Fruit fly (Drosophila melanogaster) whole organism, embryonic: ENCODE results near the gene CG4270.
A peak's percentile ranks its signal among the peaks of the same experiment; 100 is the strongest.

Experiments
- CG10147 ChIP-seq: fragments of 200-800 bp; sonication (Bioruptor generic); optimal IDR thresholded peaks from 2 replicates; lab custom pipeline; 2019; ENCODE audit warnings: missing biosample characterization, mild to moderate bottlenecking, missing genetic modification characterization, moderate library complexity
- CG10366 ChIP-seq: fragments of 200-800 bp; sonication (Bioruptor generic); IDR thresholded peaks from 2 replicates; pipeline ENCODE4 v1.3.6; 2022; ENCODE audit warnings: missing biosample characterization, missing genetic modification characterization
- CG12391 ChIP-seq: fragments of 200-800 bp; sonication (Bioruptor generic); optimal IDR thresholded peaks from 3 replicates; lab custom pipeline; 2018; ENCODE audit warnings: missing biosample characterization, mild to moderate bottlenecking, missing genetic modification characterization, moderate library complexity
- CG13123 ChIP-seq: fragments of 200-800 bp; sonication (Bioruptor generic); optimal IDR thresholded peaks from 2 replicates; lab custom pipeline; 2016; ENCODE audit warnings: missing biosample characterization, missing genetic modification characterization
- CG13424 ChIP-seq: fragments of 200-800 bp; sonication (Bioruptor generic); optimal IDR thresholded peaks from 2 replicates; lab custom pipeline; 2019; ENCODE audit warnings: missing biosample characterization, mild to moderate bottlenecking, missing genetic modification characterization, moderate library complexity
- CG14710 ChIP-seq: fragments of 200-800 bp; sonication (Bioruptor generic); optimal IDR thresholded peaks from 3 replicates; lab custom pipeline; 2019; ENCODE audit warnings: missing biosample characterization, mild to moderate bottlenecking, missing genetic modification characterization, moderate library complexity
- CG1603 ChIP-seq: fragments of 200-800 bp; sonication (Bioruptor generic); optimal IDR thresholded peaks from 2 replicates; lab custom pipeline; 2019; ENCODE audit warnings: missing biosample characterization, mild to moderate bottlenecking, missing genetic modification characterization, moderate library complexity
- CG17385 ChIP-seq: fragments of 200-800 bp; sonication (Bioruptor generic); optimal IDR thresholded peaks from 3 replicates; lab custom pipeline; 2018; ENCODE audit warnings: missing biosample characterization, mild to moderate bottlenecking, missing genetic modification characterization
- CG18011 ChIP-seq: fragments of 200-800 bp; sonication (Bioruptor generic); optimal IDR thresholded peaks from 2 replicates; lab custom pipeline; 2017; ENCODE audit warnings: missing biosample characterization, missing genetic modification characterization, mild to moderate bottlenecking, moderate library complexity, missing genotype
- CG30403 ChIP-seq: fragments of 200-800 bp; sonication (Bioruptor generic); optimal IDR thresholded peaks from 3 replicates; lab custom pipeline; 2016; ENCODE audit warnings: missing biosample characterization, missing genetic modification characterization
- CG31388 ChIP-seq: fragments of 200-800 bp; sonication (Bioruptor generic); optimal IDR thresholded peaks from 2 replicates; lab custom pipeline; 2016; ENCODE audit warnings: missing biosample characterization, missing genetic modification characterization
- CG34422 ChIP-seq: fragments of 200-800 bp; sonication (Bioruptor generic); IDR thresholded peaks from 3 replicates; pipeline ENCODE4 v1.3.6; 2022; ENCODE audit warnings: missing biosample characterization, missing genetic modification characterization
- CG4282 ChIP-seq: fragments of 200-800 bp; sonication (Bioruptor generic); optimal IDR thresholded peaks from 2 replicates; lab custom pipeline; 2016; ENCODE audit warnings: missing biosample characterization, missing genetic modification characterization
- CG4617 ChIP-seq: fragments of 200-800 bp; sonication (Bioruptor generic); optimal IDR thresholded peaks from 3 replicates; lab custom pipeline; 2016; ENCODE audit warnings: missing biosample characterization, missing genetic modification characterization, borderline replicate concordance
- CG4730 ChIP-seq: fragments of 200-800 bp; sonication (Bioruptor generic); IDR thresholded peaks from 2 replicates; pipeline ENCODE4 v1.3.6; 2022; ENCODE audit warnings: missing biosample characterization, missing genetic modification characterization
- CG5245 ChIP-seq: fragments of 200-800 bp; sonication (Bioruptor generic); optimal IDR thresholded peaks from 3 replicates; lab custom pipeline; 2016; ENCODE audit warnings: missing biosample characterization, missing genetic modification characterization
- CG6854 ChIP-seq: fragments of 200-800 bp; sonication (Bioruptor generic); optimal IDR thresholded peaks from 3 replicates; lab custom pipeline; 2017; ENCODE audit warnings: missing biosample characterization, mild to moderate bottlenecking, missing genetic modification characterization
- CG7745 ChIP-seq: fragments of 200-800 bp; sonication (Bioruptor generic); optimal IDR thresholded peaks from 2 replicates; lab custom pipeline; 2018; ENCODE audit warnings: missing biosample characterization, mild to moderate bottlenecking, missing genetic modification characterization, moderate library complexity
- CG9609 ChIP-seq: fragments of 200-800 bp; sonication (Bioruptor generic); optimal IDR thresholded peaks from 3 replicates; lab custom pipeline; 2016; ENCODE audit warnings: missing biosample characterization, missing genetic modification characterization
- CG9817 ChIP-seq: fragments of 200-800 bp; sonication (Bioruptor generic); optimal IDR thresholded peaks from 2 replicates; lab custom pipeline; 2018; ENCODE audit warnings: missing biosample characterization, mild to moderate bottlenecking, missing genetic modification characterization, moderate library complexity
- Camta ChIP-seq: fragments of 200-800 bp; sonication (Bioruptor generic); optimal IDR thresholded peaks from 2 replicates; lab custom pipeline; 2016; ENCODE audit warnings: missing biosample characterization, missing genetic modification characterization
- CkIIα-i1 ChIP-seq: fragments of 200-800 bp; sonication (Bioruptor generic); IDR thresholded peaks from 2 replicates; pipeline ENCODE4 v1.3.6; 2022; ENCODE audit warnings: missing biosample characterization, missing genetic modification characterization
- Fer1 ChIP-seq: fragments of 200-800 bp; sonication (Bioruptor generic); optimal IDR thresholded peaks from 2 replicates; lab custom pipeline; 2017; ENCODE audit warnings: missing biosample characterization, mild to moderate bottlenecking, missing genetic modification characterization
- H2.0 ChIP-seq: fragments of 200-800 bp; sonication (Bioruptor generic); IDR thresholded peaks from 2 replicates; pipeline ENCODE4 v1.3.6; 2022; ENCODE audit warnings: missing biosample characterization, missing genetic modification characterization
- HLH4C ChIP-seq: fragments of 200-800 bp; sonication (Bioruptor generic); IDR thresholded peaks from 3 replicates; pipeline ENCODE4 v1.3.6; 2022; ENCODE audit warnings: missing biosample characterization, missing genetic modification characterization; ENCODE audit not compliant: partially characterized antibody
- MBD-R2 ChIP-seq: fragments of 200-800 bp; sonication (Bioruptor generic); IDR thresholded peaks from 2 replicates; pipeline ENCODE4 v1.3.6; 2022; ENCODE audit warnings: missing biosample characterization, missing genetic modification characterization
- MTF-1 ChIP-seq: fragments of 200-800 bp; sonication (Bioruptor generic); optimal IDR thresholded peaks from 2 replicates; lab custom pipeline; 2018; ENCODE audit warnings: missing biosample characterization, mild to moderate bottlenecking, missing genetic modification characterization, borderline replicate concordance
- Max ChIP-seq: fragments of 200-800 bp; sonication (Bioruptor generic); optimal IDR thresholded peaks from 2 replicates; lab custom pipeline; 2016; ENCODE audit warnings: missing biosample characterization, mild to moderate bottlenecking, missing genetic modification characterization
- Mes4 ChIP-seq: fragments of 200-800 bp; sonication (Bioruptor generic); optimal IDR thresholded peaks from 2 replicates; lab custom pipeline; 2016; ENCODE audit warnings: missing biosample characterization, missing genetic modification characterization
- Mrtf ChIP-seq: fragments of 200-800 bp; sonication (Bioruptor generic); IDR thresholded peaks from 3 replicates; pipeline ENCODE4 v1.3.6; 2022; ENCODE audit warnings: missing biosample characterization, missing genetic modification characterization
- Rfx ChIP-seq: fragments of 200-800 bp; sonication (Bioruptor generic); IDR thresholded peaks from 2 replicates; pipeline ENCODE4 v1.3.6; 2022; ENCODE audit warnings: missing biosample characterization, missing genetic modification characterization
- Sry-δ ChIP-seq: fragments of 200-800 bp; sonication (Bioruptor generic); optimal IDR thresholded peaks from 2 replicates; lab custom pipeline; 2016; ENCODE audit warnings: missing biosample characterization, missing genetic modification characterization
- YL-1 ChIP-seq: fragments of 200-800 bp; sonication (Bioruptor generic); optimal IDR thresholded peaks from 3 replicates; lab custom pipeline; 2017; ENCODE audit warnings: missing biosample characterization, mild to moderate bottlenecking, missing genetic modification characterization
- cg ChIP-seq: fragments of 200-800 bp; sonication (Bioruptor generic); optimal IDR thresholded peaks from 3 replicates; lab custom pipeline; 2019; ENCODE audit warnings: missing biosample characterization, mild to moderate bottlenecking, missing genetic modification characterization, moderate library complexity
- chm ChIP-seq: fragments of 200-800 bp; sonication (Bioruptor generic); IDR thresholded peaks from 2 replicates; pipeline ENCODE4 v1.3.6; 2022; ENCODE audit warnings: missing biosample characterization, missing genetic modification characterization
- crp ChIP-seq, 2 experiments: fragments of 200-800 bp; sonication (Bioruptor generic); optimal IDR thresholded peaks; 2 replicates in 1 of 2; 3 replicates in 1 of 2; lab custom pipeline; 2017; ENCODE audit warnings: missing biosample characterization in 2 of 2, missing genetic modification characterization in 2 of 2, mild to moderate bottlenecking in 1 of 2, moderate library complexity in 1 of 2
- dimm ChIP-seq: fragments of 200-800 bp; sonication (Bioruptor generic); IDR thresholded peaks from 2 replicates; pipeline ENCODE4 v1.3.6; 2022; ENCODE audit warnings: missing biosample characterization, missing genetic modification characterization
- dm ChIP-seq: fragments of 200-800 bp; sonication (Bioruptor generic); optimal IDR thresholded peaks from 3 replicates; lab custom pipeline; 2016; ENCODE audit warnings: missing biosample characterization, missing genetic modification characterization
- ems ChIP-seq: fragments of 200-800 bp; sonication (Bioruptor generic); optimal IDR thresholded peaks from 3 replicates; lab custom pipeline; 2016; ENCODE audit warnings: missing biosample characterization, missing genetic modification characterization
- fu2 ChIP-seq: fragments of 200-800 bp; sonication (Bioruptor generic); optimal IDR thresholded peaks from 2 replicates; lab custom pipeline; 2016; ENCODE audit warnings: missing biosample characterization, missing genetic modification characterization
- gsb ChIP-seq: fragments of 200-800 bp; sonication (Bioruptor generic); IDR thresholded peaks from 2 replicates; pipeline ENCODE4 v1.3.6; 2022; ENCODE audit warnings: missing biosample characterization, missing genetic modification characterization
- h ChIP-seq: fragments of >200 bp; optimal IDR thresholded peaks from 2 replicates; lab custom pipeline; 2017
- jigr1 ChIP-seq: fragments of 200-800 bp; sonication (Bioruptor generic); IDR thresholded peaks from 3 replicates; pipeline ENCODE4 v1.3.6; 2022; ENCODE audit warnings: missing biosample characterization, missing genetic modification characterization
- lilli ChIP-seq: fragments of 200-800 bp; sonication (Bioruptor generic); optimal IDR thresholded peaks from 3 replicates; lab custom pipeline; 2016; ENCODE audit warnings: missing biosample characterization, missing genetic modification characterization
- nmo ChIP-seq: fragments of 200-800 bp; sonication (Bioruptor generic); optimal IDR thresholded peaks from 2 replicates; lab custom pipeline; 2018; ENCODE audit warnings: missing biosample characterization, mild to moderate bottlenecking, missing genetic modification characterization, moderate library complexity
- pita ChIP-seq: fragments of 200-800 bp; sonication (Bioruptor generic); optimal IDR thresholded peaks from 2 replicates; lab custom pipeline; 2017; ENCODE audit warnings: missing biosample characterization, mild to moderate bottlenecking, missing genetic modification characterization
- pum ChIP-seq: fragments of 200-800 bp; sonication (Bioruptor generic); optimal IDR thresholded peaks from 2 replicates; lab custom pipeline; 2016; ENCODE audit warnings: missing biosample characterization, missing genetic modification characterization
- pzg ChIP-seq: fragments of 200-800 bp; sonication (Bioruptor generic); optimal IDR thresholded peaks from 3 replicates; lab custom pipeline; 2018; ENCODE audit warnings: missing biosample characterization, mild to moderate bottlenecking, missing genetic modification characterization, moderate library complexity
- sqz ChIP-seq: fragments of 200-800 bp; sonication (Bioruptor generic); optimal IDR thresholded peaks from 3 replicates; lab custom pipeline; 2018; ENCODE audit warnings: missing biosample characterization, mild to moderate bottlenecking, missing genetic modification characterization
- twi ChIP-seq: fragments of 200-800 bp; optimal IDR thresholded peaks from 2 replicates; lab custom pipeline; 2019; ENCODE audit warnings: missing biosample characterization, mild to moderate bottlenecking, missing genetic modification characterization, moderate library complexity

The CG4270 gene

DNA sequence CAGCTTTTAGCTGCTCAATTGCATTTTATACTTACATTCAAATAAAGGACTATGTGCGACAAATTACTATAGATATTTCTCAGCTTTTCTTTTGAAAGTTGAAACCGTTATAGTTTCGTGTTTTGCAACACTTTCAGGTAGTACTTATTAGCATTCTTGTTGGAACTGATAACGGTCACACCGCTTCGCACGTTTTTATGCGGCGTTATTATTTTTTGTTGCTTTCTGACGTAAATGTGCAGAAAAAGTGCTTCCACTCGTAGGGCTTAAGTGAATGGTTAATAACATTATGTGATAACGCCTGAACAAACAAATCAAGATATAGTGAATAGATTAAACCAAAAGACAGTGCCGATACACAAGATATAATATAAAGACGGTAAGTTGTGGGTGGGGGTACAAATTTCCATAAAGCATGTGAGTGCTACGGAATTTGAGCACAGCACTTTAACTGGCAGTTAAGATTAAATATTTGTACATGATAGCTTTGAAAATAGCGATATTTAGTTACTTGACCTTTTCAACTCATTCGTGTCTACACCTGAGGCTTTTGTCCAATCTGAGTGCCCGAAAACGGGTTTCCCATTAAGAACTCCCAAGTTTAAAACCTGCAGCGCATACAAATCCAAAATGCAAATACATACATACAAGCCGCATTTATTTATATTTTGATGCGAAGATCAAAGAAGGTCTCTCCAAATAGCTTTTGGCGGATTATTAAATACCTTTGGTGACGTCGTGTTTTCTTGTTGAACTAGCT is 42.5 kb upstream of the CG4270 start, which contains the start of gene papi (continued):
- TF ChIP-seq CG31388 (GFP tag; lab: Kevin White, UChicago) (no peak), gsb (GFP tag; lab: Robert Waterston, UW) (no peak), CG9817 (tag; lab: Kevin White, UChicago) (no peak), crp (GFP tag; optimal IDR thresholded peaks at IDR 0.05; lab: Kevin White, UChicago) (peak in 1 of 2 experiments; percentile 14), CG4730 (GFP tag; lab: Robert Waterston, UW) (no peak), Mes4 (GFP tag; lab: Kevin White, UChicago) (no peak), YL-1 (GFP tag; lab: Kevin White, UChicago) (peak; percentile 71), dimm (GFP tag; lab: Robert Waterston, UW) (no peak), CG6854 (GFP tag; lab: Kevin White, UChicago) (peak; percentile 16), pita (GFP tag; lab: Kevin White, UChicago) (no peak), CG5245 (GFP tag; lab: Kevin White, UChicago) (no peak), MBD-R2 (GFP tag; lab: Robert Waterston, UW) (peak; percentile 39), CG12391 (tag; lab: Kevin White, UChicago) (no peak), pzg (GFP tag; lab: Kevin White, UChicago) (peak; percentile 67), CG14710 (tag; lab: Kevin White, UChicago) (peak; percentile 68), lilli (no peak), HLH4C (GFP tag; lab: Robert Waterston, UW) (0 out of 3 replicates have a peak, but pooled peaks have one; percentile 13), fu2 (no peak), CkIIα-i1 (GFP tag; lab: Robert Waterston, UW) (no peak), CG30403 (GFP tag; lab: Kevin White, UChicago) (no peak), H2.0 (GFP tag; lab: Robert Waterston, UW) (no peak), CG13424 (tag; lab: Kevin White, UChicago) (no peak), CG4617 (peak; percentile 47), twi (tag; lab: Kevin White, UChicago) (no peak), Max (peak; percentile 69), Mrtf (GFP tag; lab: Robert Waterston, UW) (no peak), CG4282 (GFP tag; lab: Kevin White, UChicago) (no peak), CG10366 (GFP tag; lab: Robert Waterston, UW) (no peak), Camta (no peak), Rfx (GFP tag; lab: Robert Waterston, UW) (peak; percentile 8; the same call in 1 of the 2 replicates), ems (GFP tag; lab: Kevin White, UChicago) (no peak), CG34422 (GFP tag; lab: Robert Waterston, UW) (peak; percentile 61; the same call in 2 of the 3 replicates), MTF-1 (no peak), sqz (GFP tag; lab: Kevin White, UChicago) (peak; percentile 66), CG1603 (tag; lab: Kevin White, UChicago) (peak; percentile 34), CG17385 (GFP tag; lab: Kevin White, UChicago) (peak; percentile 27), chm (no peak), CG18011 (no peak), CG9609 (no peak), nmo (GFP tag; lab: Kevin White, UChicago) (no peak), Sry-δ (peak; percentile 26), dm (peak; percentile 67), CG10147 (GFP tag; lab: Kevin White, UChicago) (peak; percentile 32), h (lab: Kevin White, UChicago) (no peak), cg (GFP tag; lab: Kevin White, UChicago) (peak; percentile 13), CG13123 (GFP tag; lab: Kevin White, UChicago) (no peak), pum (no peak), CG7745 (tag; lab: Kevin White, UChicago) (no peak), jigr1 (GFP tag; lab: Robert Waterston, UW) (no peak), Fer1 (GFP tag; lab: Kevin White, UChicago) (no peak)
